Worm (Caenorhabditis elegans): ENCODE measurements around the gene Y43B11AR.3.

Y43B11AR.3 gene

ce11 chrIV:7052135-7052534, 31.4 kb downstream of the Y43B11AR.3 start:
- no peak for TF ChIP-seq mep-1 (tag; optimal IDR thresholded peaks at IDR 0.05)
- no peak for TF ChIP-seq snpc-4 (tag; optimal IDR thresholded peaks at IDR 0.05)
- TF ChIP-seq sup-37 (GFP tag; optimal IDR thresholded peaks at IDR 0.05) = no peak
- TF ChIP-seq unc-86 (tag; optimal IDR thresholded peaks at IDR 0.05) = no peak
- no peak for TF ChIP-seq mdl-1 (tag; optimal IDR thresholded peaks at IDR 0.05)
- no peak for TF ChIP-seq nhr-28 (tag; optimal IDR thresholded peaks at IDR 0.05)
- no peak for TF ChIP-seq lin-13 (GFP tag; optimal IDR thresholded peaks at IDR 0.05)
- no peak for TF ChIP-seq lsy-2 (tag; optimal IDR thresholded peaks at IDR 0.05)

- TF ChIP-seq grh-1 (GFP tag; IDR thresholded peaks at IDR 0.05) (0 out of 2 replicates have a peak, but pooled peaks have one; percentile 4), hlh-17 (GFP tag; optimal IDR thresholded peaks at IDR 0.05; ENCODE audit: borderline replicate concordance) (no peak), nhr-85 (tag) (peak; percentile 4)
These were observed 32.0 kb downstream of the Y43B11AR.3 start for ce11 chrIV:7051515-7051914.

- TF ChIP-seq fkh-8 (tag; optimal IDR thresholded peaks at IDR 0.05) = peak; percentile 83
- TF ChIP-seq egl-13 (tag; optimal IDR thresholded peaks at IDR 0.05) = no peak
- peak; percentile 70 for TF ChIP-seq elt-2 (tag; optimal IDR thresholded peaks at IDR 0.05)
- no peak for TF ChIP-seq sptf-1 (tag; optimal IDR thresholded peaks at IDR 0.05)
- peak in 2 of 3 experiments; percentile 18 to 21 for TF ChIP-seq dpl-1 (GFP tag; optimal IDR thresholded peaks at IDR 0.05)
- TF ChIP-seq nhr-84 (tag; optimal IDR thresholded peaks at IDR 0.05) = no peak
- TF ChIP-seq mdl-1 (tag; optimal IDR thresholded peaks at IDR 0.05) = peak in 1 of 2 experiments; percentile 6
- TF ChIP-seq xbp-1 (tag; optimal IDR thresholded peaks at IDR 0.05) = peak; percentile 9
- no peak for TF ChIP-seq C16A3.4 (tag; optimal IDR thresholded peaks at IDR 0.05)
- no peak for TF ChIP-seq nhr-76 (tag; optimal IDR thresholded peaks at IDR 0.05)
- TF ChIP-seq nhr-19 (GFP tag; conservative IDR thresholded peaks at IDR 0.05) = peak; percentile 86
- TF ChIP-seq dsc-1 (tag; optimal IDR thresholded peaks at IDR 0.05) = peak; percentile 82
- peak; percentile 8 to 41 for TF ChIP-seq efl-1 (optimal IDR thresholded peaks at IDR 0.05)
- no peak for TF ChIP-seq efl-1 (GFP tag; optimal IDR thresholded peaks at IDR 0.05 in 1 of 2)
- no peak for TF ChIP-seq nhr-77 (tag; optimal IDR thresholded peaks at IDR 0.05)
- peak; percentile 73 for TF ChIP-seq nhr-47 (tag; optimal IDR thresholded peaks at IDR 0.05)
- TF ChIP-seq snu-23 (GFP tag; optimal IDR thresholded peaks at IDR 0.05) = peak; percentile 79
- TF ChIP-seq isw-1 (GFP tag; IDR thresholded peaks at IDR 0.05) = no peak
- no peak for TF ChIP-seq hlh-17 (GFP tag; optimal IDR thresholded peaks at IDR 0.05; ENCODE audit: borderline replicate concordance)
- TF ChIP-seq fos-1 (tag; optimal IDR thresholded peaks at IDR 0.05) = peak; percentile 82
- TF ChIP-seq ama-1 (optimal IDR thresholded peaks at IDR 0.05) = no peak
- TF ChIP-seq ceh-82 (tag; optimal IDR thresholded peaks at IDR 0.05) = peak in 1 of 3 experiments; percentile 11
- no peak for TF ChIP-seq unc-62 (GFP tag; optimal IDR thresholded peaks at IDR 0.05)
- no peak for TF ChIP-seq ceh-90 (tag; optimal IDR thresholded peaks at IDR 0.05)
- peak; percentile 88 for TF ChIP-seq nhr-71 (tag; optimal IDR thresholded peaks at IDR 0.05)
- peak in 1 of 2 experiments; percentile 76 for TF ChIP-seq lin-35 (GFP tag; optimal IDR thresholded peaks at IDR 0.05)
- no peak for TF ChIP-seq zag-1 (tag; optimal IDR thresholded peaks at IDR 0.05)
- no peak for TF ChIP-seq rnt-1 (tag; optimal IDR thresholded peaks at IDR 0.05)
- TF ChIP-seq ets-5 (GFP tag; IDR thresholded peaks at IDR 0.05) = no peak
- peak; percentile 73 for TF ChIP-seq grh-1 (GFP tag; IDR thresholded peaks at IDR 0.05)
- TF ChIP-seq efl-3 (GFP tag; optimal IDR thresholded peaks at IDR 0.05) = no peak
- peak; percentile 38 to 61 for TF ChIP-seq lsy-2 (tag; optimal IDR thresholded peaks at IDR 0.05)
- TF ChIP-seq nhr-90 (tag; optimal IDR thresholded peaks at IDR 0.05; ENCODE audit: poor library complexity) = peak; percentile 71
- TF ChIP-seq mab-9 (GFP tag; IDR thresholded peaks at IDR 0.05) = no peak
- peak; percentile 39 for TF ChIP-seq lin-13 (GFP tag; optimal IDR thresholded peaks at IDR 0.05)
- no peak for TF ChIP-seq unc-130 (tag; optimal IDR thresholded peaks at IDR 0.05)
- TF ChIP-seq pax-3 (tag; optimal IDR thresholded peaks at IDR 0.05) = peak; percentile 74
- peak; percentile 79 for TF ChIP-seq lin-14 (GFP tag; optimal IDR thresholded peaks at IDR 0.05)
- peak in 4 of 6 experiments; percentile 23 to 71 (median 65) for TF ChIP-seq elt-3 (tag; optimal IDR thresholded peaks at IDR 0.05)
- TF ChIP-seq ces-1 (GFP tag; optimal IDR thresholded peaks at IDR 0.05) = no peak
- TF ChIP-seq nhr-237 (tag; optimal IDR thresholded peaks at IDR 0.05) = peak; percentile 26
- peak; percentile 42 for TF ChIP-seq blmp-1 (tag; optimal IDR thresholded peaks at IDR 0.05)
- no peak for TF ChIP-seq ztf-11 (tag; optimal IDR thresholded peaks at IDR 0.05)
These were observed 33.8 kb downstream of the Y43B11AR.3 start, which contains the start of gene nhr-105 for ce11 chrIV:7049672-7050206. nhr-105 (plus strand) TSS chrIV:7050156.

Data from whole organism, L1 larva.